Fruit fly (Drosophila melanogaster) whole organism, adult: ENCODE data around the gene CG33271.

ENCODE experiments used
- CG7101 ChIP-seq: fragments of 200-800 bp; sonication (Bioruptor generic); optimal IDR thresholded peaks from 2 replicates; lab custom pipeline; 2018; ENCODE audit warnings: missing biosample characterization, mild to moderate bottlenecking, missing genetic modification characterization, moderate library complexity
- Clk ChIP-seq: fragments of 200-800 bp; sonication (Bioruptor generic); optimal IDR thresholded peaks from 2 replicates; lab custom pipeline; 2017; ENCODE audit warnings: missing biosample characterization, missing genetic modification characterization
- Hr96 ChIP-seq: fragments of 200-800 bp; sonication (Bioruptor generic); optimal IDR thresholded peaks from 2 replicates; lab custom pipeline; 2016; ENCODE audit warnings: missing biosample characterization, missing genetic modification characterization
- cnc ChIP-seq, 2 experiments: fragments of >200 bp; optimal IDR thresholded peaks; 2 replicates each; lab custom pipeline; 2017
- pad ChIP-seq: fragments of 200-800 bp; sonication (Bioruptor generic); optimal IDR thresholded peaks from 3 replicates; lab custom pipeline; 2017; ENCODE audit warnings: missing biosample characterization, missing genetic modification characterization, mild to moderate bottlenecking, moderate library complexity, missing genetic modification reagents
- tj ChIP-seq: fragments of 200-800 bp; sonication (Bioruptor generic); optimal IDR thresholded peaks from 3 replicates; lab custom pipeline; 2017; ENCODE audit warnings: missing biosample characterization, mild to moderate bottlenecking, missing genetic modification characterization, moderate library complexity
- toe ChIP-seq: fragments of 200-800 bp; sonication (Bioruptor generic); optimal IDR thresholded peaks from 2 replicates; lab custom pipeline; 2016; ENCODE audit warnings: missing biosample characterization, missing genetic modification characterization

DNA sequence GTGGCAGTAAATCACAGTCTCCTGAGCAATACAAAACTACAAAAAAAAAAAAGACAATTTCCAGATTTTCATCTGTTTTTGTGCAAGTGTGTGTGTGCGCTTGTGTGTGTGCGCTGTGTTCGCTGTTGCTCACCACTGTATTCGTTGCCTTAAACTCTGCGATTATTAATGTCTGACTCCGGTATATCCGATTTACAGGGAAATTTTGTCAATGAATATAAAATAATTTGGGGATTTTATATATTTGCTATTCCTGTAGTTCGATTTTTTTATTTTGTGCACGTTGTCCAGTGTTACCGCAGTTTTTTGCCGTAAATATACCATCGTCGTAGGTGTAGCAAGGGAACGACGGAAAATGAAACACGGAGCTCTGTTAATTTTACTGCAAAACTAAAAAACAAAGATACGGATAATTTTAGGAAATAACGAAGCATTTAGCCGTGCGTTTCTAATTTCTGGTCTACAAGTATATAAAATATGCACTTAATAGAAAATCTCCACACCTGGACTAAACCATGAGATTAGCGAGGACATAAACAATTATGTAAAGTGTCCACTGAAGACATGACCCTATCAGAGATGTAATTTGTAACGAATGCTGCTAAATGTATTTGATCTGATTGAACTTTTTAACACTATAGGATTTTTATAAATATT, 32.0 kb upstream of the CG33271 start, which contains the start of gene Duba:
- TF ChIP-seq CG7101 (no peak), toe (GFP tag; lab: Kevin White, UChicago) (no peak), Hr96 (GFP tag; lab: Kevin White, UChicago) (no peak), cnc (optimal IDR thresholded peaks at IDR 0.05; lab: Kevin White, UChicago) (no peak), Clk (GFP tag; lab: Kevin White, UChicago) (no peak), tj (GFP tag; lab: Kevin White, UChicago) (no peak), pad (GFP tag; lab: Kevin White, UChicago) (no peak)
